Fruit fly (Drosophila melanogaster): Measurements from ENCODE around the gene Octbeta1R.

DNA sequence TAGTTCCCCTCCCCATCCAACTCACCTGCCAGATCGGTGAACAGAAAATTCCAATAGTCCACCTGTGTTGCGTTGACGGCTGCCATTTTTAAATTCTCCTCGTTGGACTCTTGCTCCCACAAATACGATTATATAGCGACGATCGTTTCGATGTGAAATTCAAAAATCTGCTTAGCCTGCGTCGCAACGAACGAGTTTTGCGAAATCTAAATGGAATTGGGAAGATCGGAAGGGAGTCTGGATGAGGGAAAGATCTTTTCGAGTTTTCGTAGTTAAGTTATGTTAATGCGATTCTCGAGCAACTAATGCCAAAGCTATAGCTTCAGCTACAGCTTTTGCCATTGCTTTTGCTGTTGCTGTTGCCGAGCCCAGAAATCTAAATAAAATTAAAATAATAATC is 63.2 kb downstream of the Octbeta1R start:
- TF ChIP-seq psq (optimal IDR thresholded peaks at IDR 0.05) (no peak), Dll (optimal IDR thresholded peaks at IDR 0.05) (no peak), EcR (GFP tag; optimal IDR thresholded peaks at IDR 0.05) (no peak), usp (GFP tag; optimal IDR thresholded peaks at IDR 0.05) (no peak)
